Worm (Caenorhabditis elegans) whole organism, L3 larva: ENCODE measurements around the gene rab-37.

Experiments used
- R02D3.7 ChIP-seq: fragments of 150-350 bp; optimal IDR thresholded peaks from 2 replicates; lab custom pipeline; 2014; ENCODE audit warnings: missing biosample characterization, missing genetic modification characterization
- ZK546.5 ChIP-seq: sonication (generic microtip); optimal IDR thresholded peaks from 2 replicates; lab custom pipeline; 2017; ENCODE audit warnings: missing biosample characterization, missing genetic modification characterization
- aly-2 ChIP-seq: fragments of 150-350 bp; optimal IDR thresholded peaks from 2 replicates; lab custom pipeline; 2014; ENCODE audit warnings: missing biosample characterization, missing genetic modification characterization
- ceh-16 ChIP-seq: sonication (generic microtip); optimal IDR thresholded peaks from 2 replicates; lab custom pipeline; 2017; ENCODE audit warnings: missing biosample characterization, missing genetic modification characterization
- ceh-28 ChIP-seq: fragments of 150-350 bp; optimal IDR thresholded peaks from 2 replicates; lab custom pipeline; 2014; ENCODE audit warnings: missing biosample characterization, missing genetic modification reagents, missing genetic modification characterization
- ceh-82 ChIP-seq: fragments of 150-350 bp; optimal IDR thresholded peaks from 2 replicates; lab custom pipeline; 2014; ENCODE audit warnings: missing biosample characterization, missing genetic modification characterization
- ceh-9 ChIP-seq: sonication (generic microtip); optimal IDR thresholded peaks from 2 replicates; lab custom pipeline; 2018; ENCODE audit warnings: missing biosample characterization, missing genetic modification characterization
- daf-12 ChIP-seq: fragments of 150-350 bp; optimal IDR thresholded peaks from 2 replicates; lab custom pipeline; 2014; ENCODE audit warnings: missing biosample characterization, missing genetic modification reagents, missing genetic modification characterization
- egl-5 ChIP-seq: fragments of 150-350 bp; optimal IDR thresholded peaks from 2 replicates; lab custom pipeline; 2017; ENCODE audit warnings: missing biosample characterization, missing genetic modification reagents, missing genetic modification characterization, inconsistent platforms
- elt-1 ChIP-seq: fragments of 150-350 bp; optimal IDR thresholded peaks from 2 replicates; lab custom pipeline; 2014; ENCODE audit warnings: missing biosample characterization, missing genetic modification characterization
- elt-3 ChIP-seq, 3 experiments: fragments of 150-350 bp in 1 of 3; sonication (generic microtip) in 2 of 3; optimal IDR thresholded peaks; 2 replicates in 2 of 3; 4 replicates in 1 of 3; lab custom pipeline; 2014 to 2017; ENCODE audit warnings: missing biosample characterization in 3 of 3, missing genetic modification characterization in 3 of 3
- fkh-10 ChIP-seq: sonication (generic microtip); optimal IDR thresholded peaks from 2 replicates; lab custom pipeline; 2017; ENCODE audit warnings: missing biosample characterization, missing genetic modification reagents, missing genetic modification characterization
- fkh-2 ChIP-seq: fragments of 150-350 bp; optimal IDR thresholded peaks from 2 replicates; lab custom pipeline; 2014; ENCODE audit warnings: missing biosample characterization, missing genetic modification reagents, missing genetic modification characterization
- fos-1 ChIP-seq: fragments of 150-350 bp; optimal IDR thresholded peaks from 2 replicates; lab custom pipeline; 2014; ENCODE audit warnings: missing biosample characterization, missing genetic modification characterization
- hmg-11 ChIP-seq: sonication (generic microtip); optimal IDR thresholded peaks from 2 replicates; lab custom pipeline; 2016; ENCODE audit warnings: missing genetic modification characterization, missing compliant biosample characterization
- jun-1 ChIP-seq: fragments of 150-350 bp; optimal IDR thresholded peaks from 2 replicates; lab custom pipeline; 2014; ENCODE audit warnings: missing biosample characterization, missing genetic modification reagents, missing genetic modification characterization
- lin-15B ChIP-seq: fragments of 150-350 bp; optimal IDR thresholded peaks from 2 replicates; lab custom pipeline; 2014; ENCODE audit warnings: missing biosample characterization, missing genetic modification characterization
- lin-39 ChIP-seq: fragments of 150-350 bp; optimal IDR thresholded peaks from 2 replicates; lab custom pipeline; 2018; ENCODE audit warnings: missing biosample characterization, missing genetic modification reagents, missing genetic modification characterization
- mdl-1 ChIP-seq: fragments of 150-350 bp; optimal IDR thresholded peaks from 2 replicates; lab custom pipeline; 2014; ENCODE audit warnings: missing biosample characterization, missing genetic modification characterization
- mml-1 ChIP-seq: fragments of 150-350 bp; sonication (generic microtip); optimal IDR thresholded peaks from 3 replicates; lab custom pipeline; 2014; ENCODE audit warnings: missing biosample characterization, missing genetic modification characterization
- nfya-1 ChIP-seq: sonication (generic microtip); optimal IDR thresholded peaks from 2 replicates; lab custom pipeline; 2017; ENCODE audit warnings: missing genetic modification characterization, mild to moderate bottlenecking, missing compliant biosample characterization, antibody characterized with exemption, moderate library complexity; ENCODE audit not compliant: insufficient read depth
- nhr-11 ChIP-seq: fragments of 150-350 bp; optimal IDR thresholded peaks from 2 replicates; lab custom pipeline; 2014; ENCODE audit warnings: missing biosample characterization, missing genetic modification characterization
- nhr-12 ChIP-seq: fragments of 150-350 bp; optimal IDR thresholded peaks from 2 replicates; lab custom pipeline; 2014; ENCODE audit warnings: missing biosample characterization, missing genetic modification characterization
- nhr-23 ChIP-seq: fragments of 150-350 bp; optimal IDR thresholded peaks from 2 replicates; lab custom pipeline; 2014; ENCODE audit warnings: missing biosample characterization, missing genetic modification reagents, missing genetic modification characterization
- nhr-25 ChIP-seq: sonication (generic microtip); optimal IDR thresholded peaks from 2 replicates; lab custom pipeline; 2017; ENCODE audit warnings: missing biosample characterization, missing genetic modification characterization
- nhr-28 ChIP-seq: fragments of 150-350 bp; optimal IDR thresholded peaks from 2 replicates; lab custom pipeline; 2014; ENCODE audit warnings: missing biosample characterization, missing genetic modification characterization
- nhr-43 ChIP-seq: sonication (generic microtip); optimal IDR thresholded peaks from 2 replicates; lab custom pipeline; 2016; ENCODE audit warnings: mild to moderate bottlenecking, missing genetic modification characterization, missing compliant biosample characterization; ENCODE audit not compliant: poor library complexity, severe bottlenecking
- nhr-67 ChIP-seq: fragments of 150-350 bp; optimal IDR thresholded peaks from 2 replicates; lab custom pipeline; 2014; ENCODE audit warnings: missing biosample characterization, missing genetic modification characterization
- nhr-76 ChIP-seq: fragments of 150-350 bp; sonication (generic microtip); optimal IDR thresholded peaks from 5 replicates; lab custom pipeline; 2014; ENCODE audit warnings: missing biosample characterization, missing genetic modification characterization
- pha-4 ChIP-seq: fragments of 150-350 bp; optimal IDR thresholded peaks from 2 replicates; lab custom pipeline; 2014; ENCODE audit warnings: missing biosample characterization, missing genetic modification reagents, missing genetic modification characterization
- pqm-1 ChIP-seq: fragments of 150-350 bp; optimal IDR thresholded peaks from 2 replicates; lab custom pipeline; 2017; ENCODE audit warnings: missing biosample characterization, missing genetic modification characterization, inconsistent platforms
- skn-1 ChIP-seq: fragments of 150-350 bp; optimal IDR thresholded peaks from 2 replicates; lab custom pipeline; 2014; ENCODE audit warnings: missing biosample characterization, missing genetic modification characterization
- snpc-4 ChIP-seq: fragments of 150-350 bp; optimal IDR thresholded peaks from 2 replicates; lab custom pipeline; 2014; ENCODE audit warnings: missing biosample characterization, missing genetic modification characterization
- unc-62 ChIP-seq: fragments of 150-350 bp; sonication (generic microtip); optimal IDR thresholded peaks from 4 replicates; lab custom pipeline; 2014; ENCODE audit warnings: missing biosample characterization, missing genetic modification reagents, missing genetic modification characterization
- ztf-11 ChIP-seq: fragments of 150-350 bp; optimal IDR thresholded peaks from 2 replicates; lab custom pipeline; 2014; ENCODE audit warnings: missing biosample characterization, missing genetic modification characterization
- ztf-4 ChIP-seq: fragments of 150-350 bp; optimal IDR thresholded peaks from 2 replicates; lab custom pipeline; 2014; ENCODE audit warnings: missing biosample characterization, missing genetic modification characterization

Gene rab-37

DNA sequence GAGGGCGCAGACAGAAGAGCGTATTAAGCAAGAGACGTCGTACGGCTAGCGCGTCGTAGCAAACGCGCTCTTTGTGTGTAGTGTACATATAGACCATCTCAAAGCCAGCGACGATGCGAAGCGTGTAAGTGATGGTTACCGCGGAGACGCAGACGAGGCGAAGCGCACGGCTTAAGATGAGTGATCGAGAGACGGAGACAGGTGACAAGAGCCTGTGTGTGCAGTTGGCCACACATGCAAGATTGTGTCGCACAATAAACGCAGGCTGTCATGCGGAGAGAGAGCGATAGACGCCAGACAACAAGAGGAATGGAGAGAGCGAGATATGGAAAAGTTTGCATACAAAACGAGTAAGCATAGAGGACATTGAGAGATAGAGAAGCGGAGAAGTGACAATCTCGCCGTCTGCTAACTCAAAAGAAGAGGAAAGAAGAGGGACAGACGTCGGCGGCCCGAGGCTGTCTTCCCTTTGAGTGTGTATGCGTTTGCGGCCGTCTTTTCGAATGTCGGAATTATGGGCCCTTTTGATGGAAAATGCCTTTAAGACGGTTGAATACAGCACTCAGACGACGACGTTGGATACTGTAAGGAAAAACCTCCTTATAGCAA lies 12.8 kb downstream of the rab-37 start (continued):
- TF ChIP-seq elt-1 (tag; lab: Kevin White, UChicago) (peak; percentile 32), fkh-10 (no peak), jun-1 (tag; lab: Kevin White, UChicago) (peak; percentile 64), aly-2 (peak; percentile 54), nhr-25 (tag; lab: Kevin White, UChicago) (peak; percentile 85), snpc-4 (peak; percentile 51), ceh-28 (tag; lab: Kevin White, UChicago) (peak; percentile 73), nhr-76 (tag; lab: Kevin White, UChicago) (no peak), ztf-11 (tag; lab: Kevin White, UChicago) (no peak), nhr-67 (no peak), egl-5 (tag; lab: Kevin White, UChicago) (no peak), ceh-82 (peak; percentile 54), nhr-28 (no peak), nhr-12 (no peak), fos-1 (no peak), ztf-4 (no peak)

DNA sequence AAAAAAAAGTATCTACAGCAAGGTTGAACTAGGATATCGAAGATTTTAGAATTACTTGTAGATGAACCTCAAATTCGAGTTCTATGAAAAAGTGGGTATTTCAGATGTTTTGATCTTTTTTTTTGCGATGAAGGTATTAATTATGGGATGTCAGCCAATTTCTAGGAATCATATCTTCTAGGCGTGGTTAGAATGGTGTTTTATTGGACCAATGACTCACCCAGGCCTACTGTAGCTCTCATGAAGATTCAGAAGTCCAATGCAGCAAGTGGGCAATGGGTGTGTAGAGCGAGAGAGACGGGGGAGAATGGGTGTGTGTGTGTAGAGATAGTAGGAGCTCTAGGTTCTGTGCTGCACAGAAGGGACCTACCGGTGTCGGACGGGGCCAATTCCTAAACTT lies 13.5 kb downstream of the rab-37 start:
- TF ChIP-seq nhr-12 (no peak), ZK546.5 (tag; lab: Kevin White, UChicago) (no peak), lin-15B (peak; percentile 23), elt-1 (tag; lab: Kevin White, UChicago) (no peak), nfya-1 (tag; lab: Kevin White, UChicago) (peak; percentile 94)

- TF ChIP-seq nhr-43 (tag; lab: Kevin White, UChicago) (no peak), jun-1 (tag; lab: Kevin White, UChicago) (no peak), elt-1 (tag; lab: Kevin White, UChicago) (no peak), nhr-11 (tag; lab: Kevin White, UChicago) (no peak), nhr-25 (tag; lab: Kevin White, UChicago) (no peak), mdl-1 (tag; lab: Kevin White, UChicago) (no peak), nfya-1 (tag; lab: Kevin White, UChicago) (peak; percentile 20)
Observed at ce11 chrX:4219487-4219886, 16.2 kb downstream of the rab-37 start.

DNA sequence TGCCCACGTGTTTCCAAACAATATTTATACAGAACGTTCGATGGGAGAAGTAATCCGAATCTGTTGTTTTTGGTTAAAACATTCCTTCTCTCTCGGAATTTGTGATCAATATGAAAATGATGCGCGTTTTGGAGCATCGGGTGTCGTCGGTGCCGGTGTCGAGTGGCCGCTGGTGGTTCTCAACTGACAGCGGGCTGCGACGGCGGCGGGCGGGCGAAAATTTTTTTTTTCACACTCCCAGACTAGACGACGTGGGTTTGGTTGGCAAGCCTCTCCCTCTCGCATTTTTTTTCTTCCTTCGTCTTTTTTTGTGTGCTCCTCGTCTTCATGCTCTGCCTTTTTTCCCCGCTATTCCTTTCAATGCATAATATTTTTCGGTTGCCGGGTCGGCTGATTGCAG lies 17.5 kb downstream of the rab-37 start, which contains the start of gene W01H2.2:
TSS of gene W01H2.2 (minus strand) at position 285 of the 400 bp plus-strand sequence.
- TF ChIP-seq hmg-11 (tag; lab: Kevin White, UChicago) (peak; percentile 41), ztf-4 (no peak)

DNA sequence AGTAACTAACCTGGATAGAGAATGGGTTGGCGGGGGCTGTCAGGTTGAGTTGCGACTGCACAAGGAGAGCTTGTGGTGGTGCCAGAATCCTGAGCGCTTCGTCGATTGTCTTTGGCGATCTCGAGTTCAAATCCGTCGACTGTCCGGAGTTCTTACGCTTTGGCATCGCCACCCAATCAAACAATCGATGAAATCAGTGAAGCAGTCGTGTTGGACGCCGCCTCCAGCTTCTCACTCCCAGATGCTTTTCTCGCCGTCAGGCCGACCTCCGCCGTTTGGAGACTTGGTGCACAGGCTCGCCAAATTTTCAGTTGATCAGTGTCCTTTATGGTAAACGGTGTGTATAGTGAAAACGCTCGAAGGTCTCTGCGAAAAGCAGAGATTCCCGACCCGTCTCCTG lies 18.8 kb downstream of the rab-37 start, which contains the start of the genes F20B6.10 and hpk-1:
TSS of gene F20B6.10 (minus strand) at position 303 of the 400 bp plus-strand sequence.
TSS of gene hpk-1 (minus strand) at position 397 of the 400 bp plus-strand sequence.
- TF ChIP-seq elt-1 (tag; lab: Kevin White, UChicago) (no peak), ceh-28 (tag; lab: Kevin White, UChicago) (no peak), nhr-76 (tag; lab: Kevin White, UChicago) (no peak), lin-39 (no peak), ceh-16 (tag; lab: Kevin White, UChicago) (no peak), skn-1 (no peak), daf-12 (tag; lab: Kevin White, UChicago) (no peak), ztf-11 (tag; lab: Kevin White, UChicago) (no peak), R02D3.7 (tag; lab: Kevin White, UChicago) (no peak), mml-1 (tag; lab: Kevin White, UChicago) (no peak), aly-2 (no peak), pha-4 (no peak), pqm-1 (no peak), elt-3 (tag; optimal IDR thresholded peaks at IDR 0.05; lab: Kevin White, UChicago) (no peak), nhr-25 (tag; lab: Kevin White, UChicago) (no peak), fkh-2 (tag; lab: Kevin White, UChicago) (no peak), nhr-23 (tag; lab: Kevin White, UChicago) (no peak), unc-62 (GFP tag; lab: Kevin White, UChicago) (no peak), fos-1 (no peak), ceh-9 (tag; lab: Kevin White, UChicago) (no peak)
